Worm (Caenorhabditis elegans) whole organism, L2 larva: ENCODE results near the gene C12D8.9.

Experiments used
- C34F6.9 ChIP-seq: fragments of 150-350 bp; optimal IDR thresholded peaks from 2 replicates; lab custom pipeline; 2014; ENCODE audit warnings: missing biosample characterization, missing genetic modification characterization
- F13H6.1 ChIP-seq: sonication (generic microtip); optimal IDR thresholded peaks from 2 replicates; lab custom pipeline; 2016; ENCODE audit warnings: missing genetic modification characterization, missing compliant biosample characterization
- R02D3.7 ChIP-seq: fragments of 150-350 bp; optimal IDR thresholded peaks from 2 replicates; lab custom pipeline; 2014; ENCODE audit warnings: missing biosample characterization, missing genetic modification characterization
- Y55F3AM.14 ChIP-seq: fragments of 200-800 bp; sonication (Bioruptor generic); optimal IDR thresholded peaks from 2 replicates; lab custom pipeline; 2018; ENCODE audit warnings: mild to moderate bottlenecking, missing genetic modification characterization, missing compliant biosample characterization
- alr-1 ChIP-seq: fragments of 150-350 bp; optimal IDR thresholded peaks from 2 replicates; lab custom pipeline; 2014; ENCODE audit warnings: missing biosample characterization, missing genetic modification characterization
- aly-2 ChIP-seq: fragments of 150-350 bp; optimal IDR thresholded peaks from 2 replicates; lab custom pipeline; 2014; ENCODE audit warnings: missing biosample characterization, missing genetic modification characterization
- ama-1 ChIP-seq: fragments of 150-350 bp; optimal IDR thresholded peaks from 2 replicates; lab custom pipeline; 2018; ENCODE audit warnings: inconsistent platforms
- blmp-1 ChIP-seq: sonication (generic microtip); optimal IDR thresholded peaks from 2 replicates; lab custom pipeline; 2017; ENCODE audit warnings: missing genetic modification characterization, mild to moderate bottlenecking, missing compliant biosample characterization, antibody characterized with exemption, moderate library complexity; ENCODE audit not compliant: insufficient read depth
- ceh-16 ChIP-seq: fragments of 150-350 bp; optimal IDR thresholded peaks from 2 replicates; lab custom pipeline; 2014; ENCODE audit warnings: missing biosample characterization, missing genetic modification characterization
- ceh-82 ChIP-seq: fragments of 150-350 bp; optimal IDR thresholded peaks from 2 replicates; lab custom pipeline; 2014; ENCODE audit warnings: missing biosample characterization, missing genetic modification characterization
- crh-2 ChIP-seq: sonication (generic microtip); optimal IDR thresholded peaks from 2 replicates; lab custom pipeline; 2017; ENCODE audit warnings: missing biosample characterization, missing genetic modification characterization
- egl-27 ChIP-seq: sonication (generic microtip); optimal IDR thresholded peaks from 3 replicates; lab custom pipeline; 2017; ENCODE audit warnings: missing biosample characterization, missing genetic modification reagents, missing genetic modification characterization
- elt-1 ChIP-seq: fragments of 150-350 bp; optimal IDR thresholded peaks from 2 replicates; lab custom pipeline; 2014; ENCODE audit warnings: missing biosample characterization, missing genetic modification characterization
- elt-3 ChIP-seq: sonication (generic microtip); optimal IDR thresholded peaks from 2 replicates; lab custom pipeline; 2017; ENCODE audit warnings: missing biosample characterization, missing genetic modification characterization
- lin-11 ChIP-seq: fragments of 150-350 bp; sonication (generic microtip); optimal IDR thresholded peaks from 2 replicates; lab custom pipeline; 2014; ENCODE audit warnings: missing biosample characterization, missing genetic modification characterization, inconsistent platforms, mixed read lengths
- lin-13 ChIP-seq: fragments of 150-350 bp; optimal IDR thresholded peaks from 2 replicates; lab custom pipeline; 2014; ENCODE audit warnings: missing biosample characterization, missing genetic modification reagents, missing genetic modification characterization
- lin-39 ChIP-seq: fragments of 150-350 bp; optimal IDR thresholded peaks from 2 replicates; lab custom pipeline; 2014; ENCODE audit warnings: missing biosample characterization, missing genetic modification reagents, missing genetic modification characterization
- lsy-2 ChIP-seq, 2 experiments: fragments of 150-350 bp in 1 of 2; sonication (generic microtip) in 1 of 2; optimal IDR thresholded peaks; 2 replicates each; lab custom pipeline; 2014 to 2017; ENCODE audit warnings: missing biosample characterization in 2 of 2, missing genetic modification characterization in 2 of 2
- mab-5 ChIP-seq: fragments of 150-350 bp; optimal IDR thresholded peaks from 2 replicates; lab custom pipeline; 2014; ENCODE audit warnings: missing biosample characterization, missing genetic modification characterization
- nhr-11 ChIP-seq: fragments of 150-350 bp; optimal IDR thresholded peaks from 2 replicates; lab custom pipeline; 2014; ENCODE audit warnings: missing biosample characterization, missing genetic modification characterization
- nhr-12 ChIP-seq: fragments of 150-350 bp; optimal IDR thresholded peaks from 2 replicates; lab custom pipeline; 2014; ENCODE audit warnings: missing biosample characterization, missing genetic modification characterization
- nhr-21 ChIP-seq: fragments of 150-350 bp; optimal IDR thresholded peaks from 2 replicates; lab custom pipeline; 2014; ENCODE audit warnings: missing biosample characterization, missing genetic modification characterization
- nhr-23 ChIP-seq: fragments of 150-350 bp; optimal IDR thresholded peaks from 2 replicates; lab custom pipeline; 2014; ENCODE audit warnings: missing biosample characterization, missing genetic modification reagents, missing genetic modification characterization
- nhr-237 ChIP-seq: fragments of 150-350 bp; optimal IDR thresholded peaks from 2 replicates; lab custom pipeline; 2014; ENCODE audit warnings: missing biosample characterization, missing genetic modification characterization
- nhr-25 ChIP-seq: fragments of 150-350 bp; sonication (generic microtip); optimal IDR thresholded peaks from 3 replicates; lab custom pipeline; 2014; ENCODE audit warnings: missing biosample characterization, missing genetic modification characterization
- nhr-6 ChIP-seq: fragments of 150-350 bp; optimal IDR thresholded peaks from 2 replicates; lab custom pipeline; 2014; ENCODE audit warnings: missing biosample characterization, missing genetic modification characterization
- peb-1 ChIP-seq: fragments of 150-350 bp; optimal IDR thresholded peaks from 2 replicates; lab custom pipeline; 2014; ENCODE audit warnings: missing biosample characterization, missing genetic modification characterization
- skn-1 ChIP-seq: sonication (generic microtip); optimal IDR thresholded peaks from 2 replicates; lab custom pipeline; 2017; ENCODE audit warnings: missing biosample characterization, missing genetic modification characterization
- sma-3 ChIP-seq: sonication (generic microtip); optimal IDR thresholded peaks from 2 replicates; lab custom pipeline; 2016; ENCODE audit warnings: missing genetic modification reagents, missing genetic modification characterization, missing compliant biosample characterization
- sma-9 ChIP-seq, 2 experiments: fragments of 150-350 bp in 1 of 2; sonication (generic microtip) in 1 of 2; optimal IDR thresholded peaks; 2 replicates each; lab custom pipeline; 2014 to 2016; ENCODE audit warnings: missing genetic modification characterization in 2 of 2, mild to moderate bottlenecking in 1 of 2, missing biosample characterization in 1 of 2, missing compliant biosample characterization in 1 of 2, missing genetic modification reagents in 1 of 2, moderate library complexity in 1 of 2
- snpc-4 ChIP-seq: fragments of 150-350 bp; optimal IDR thresholded peaks from 2 replicates; lab custom pipeline; 2014; ENCODE audit warnings: missing biosample characterization, missing genetic modification characterization
- unc-39 ChIP-seq: fragments of 150-350 bp; optimal IDR thresholded peaks from 2 replicates; lab custom pipeline; 2014; ENCODE audit warnings: missing biosample characterization, missing genetic modification characterization
- unc-55 ChIP-seq: fragments of 150-350 bp; sonication (generic microtip); optimal IDR thresholded peaks from 3 replicates; lab custom pipeline; 2014; ENCODE audit warnings: missing biosample characterization, missing genetic modification reagents, missing genetic modification characterization
- zag-1 ChIP-seq: fragments of 150-350 bp; optimal IDR thresholded peaks from 2 replicates; lab custom pipeline; 2014; ENCODE audit warnings: missing biosample characterization, missing genetic modification characterization
- ztf-1 ChIP-seq: fragments of 200-800 bp; sonication (Bioruptor generic); conservative IDR thresholded peaks from 2 replicates; pipeline ENCODE4 v1.3.6; 2022; ENCODE audit warnings: missing genetic modification characterization, missing compliant biosample characterization
- ztf-11 ChIP-seq: sonication (generic microtip); optimal IDR thresholded peaks from 2 replicates; lab custom pipeline; 2017; ENCODE audit warnings: missing biosample characterization, missing genetic modification characterization
- ztf-4 ChIP-seq: fragments of 150-350 bp; optimal IDR thresholded peaks from 2 replicates; lab custom pipeline; 2014; ENCODE audit warnings: missing biosample characterization, missing genetic modification characterization

The C12D8.9 gene

DNA sequence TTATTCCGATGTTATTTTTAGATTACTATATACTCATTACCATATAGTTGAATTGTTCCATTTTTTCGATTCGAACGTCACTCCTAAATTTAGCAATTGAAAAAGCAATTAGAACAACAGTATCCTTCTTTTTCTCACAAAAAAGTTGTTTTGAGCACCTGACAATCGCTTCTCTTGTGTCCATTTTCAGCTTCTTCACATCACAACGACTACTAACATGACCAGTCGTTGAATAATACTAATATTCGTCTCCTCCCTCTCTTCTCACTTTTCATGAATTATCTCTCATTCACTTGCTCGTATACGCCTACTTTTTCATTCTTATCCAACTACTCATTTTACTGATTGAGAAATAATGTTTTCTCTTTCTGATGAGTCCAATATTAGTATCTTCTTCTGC, 26.3 kb downstream of the C12D8.9 start, which contains the start of gene ZK856.14:
ZK856.14 (plus strand) TSS at position 301 of the 400 bp plus-strand sequence.
- TF ChIP-seq nhr-21 (tag; lab: Kevin White, UChicago) (no peak), sma-9 (GFP tag; optimal IDR thresholded peaks at IDR 0.05; lab: Kevin White, UChicago) (no peak), sma-9 (tag; optimal IDR thresholded peaks at IDR 0.05; lab: Kevin White, UChicago) (no peak), unc-55 (no peak), ztf-1 (no peak), nhr-11 (no peak), mab-5 (tag; lab: Kevin White, UChicago) (no peak), zag-1 (no peak), F13H6.1 (tag; lab: Kevin White, UChicago) (no peak), lsy-2 (tag; optimal IDR thresholded peaks at IDR 0.05; lab: Kevin White, UChicago) (no peak), ztf-4 (tag; lab: Kevin White, UChicago) (no peak), nhr-237 (tag; lab: Kevin White, UChicago) (no peak), C34F6.9 (tag; lab: Kevin White, UChicago) (no peak), lin-11 (no peak), R02D3.7 (tag; lab: Kevin White, UChicago) (no peak), nhr-12 (tag; lab: Kevin White, UChicago) (no peak), ceh-16 (no peak), snpc-4 (tag; lab: Kevin White, UChicago) (no peak)

- TF ChIP-seq elt-1 (tag; lab: Kevin White, UChicago) (no peak), unc-39 (no peak), ceh-82 (no peak), ama-1 (lab: Kevin White, UChicago) (no peak), lin-13 (GFP tag; lab: Kevin White, UChicago) (no peak), lin-39 (tag; lab: Kevin White, UChicago) (no peak)
Measured at ce11 chrV:10212627-10213026, 30.4 kb downstream of the C12D8.9 start, which contains the start of gene hpo-40. hpo-40 (plus strand) TSS chrV:10212927.

DNA sequence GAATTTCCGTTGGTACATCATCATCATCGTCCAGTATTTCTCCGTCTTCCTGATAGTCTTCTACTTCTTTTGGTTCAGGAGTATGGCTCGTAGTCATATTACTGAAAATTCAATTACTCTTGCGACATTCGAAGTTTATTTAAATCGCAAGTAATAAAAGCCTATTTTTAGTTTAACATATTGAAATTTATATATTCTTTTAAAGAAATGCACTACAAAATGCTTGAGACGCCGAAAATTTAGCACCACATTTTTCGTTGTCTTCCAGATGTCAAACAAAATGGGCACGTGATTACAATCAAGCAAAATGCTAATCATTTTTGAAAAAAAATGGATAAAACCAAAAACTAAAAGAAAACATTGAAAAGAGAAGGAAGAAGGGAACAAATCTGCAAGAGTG, 31.0 kb downstream of the C12D8.9 start, which contains the start of gene zhit-3:
zhit-3 (minus strand) TSS at position 101 of the 400 bp plus-strand sequence.
- TF ChIP-seq unc-39 = no peak
- TF ChIP-seq ztf-11 = no peak
- no peak for TF ChIP-seq mab-5 (tag; lab: Kevin White, UChicago)
- TF ChIP-seq elt-3 (tag; lab: Kevin White, UChicago) = no peak
- TF ChIP-seq ama-1 (lab: Kevin White, UChicago) = no peak
- no peak for TF ChIP-seq ceh-16
- TF ChIP-seq peb-1 (tag; lab: Kevin White, UChicago) = no peak
- no peak for TF ChIP-seq aly-2 (tag; lab: Kevin White, UChicago)
- TF ChIP-seq lin-39 (tag; lab: Kevin White, UChicago) = no peak
- no peak for TF ChIP-seq ztf-1
- no peak for TF ChIP-seq Y55F3AM.14
- no peak for TF ChIP-seq egl-27 (tag; lab: Kevin White, UChicago)
- TF ChIP-seq nhr-23 (tag; lab: Kevin White, UChicago) = no peak
- no peak for TF ChIP-seq ceh-82
- no peak for TF ChIP-seq nhr-6
- TF ChIP-seq, all 48 proteins: peak for 0

ce11 chrV:10210244-10210643, 32.8 kb downstream of the C12D8.9 start, which contains the start of gene tftc-3:
tftc-3 (minus strand) TSS chrV:10210344.
- no peak for TF ChIP-seq nhr-21 (tag; lab: Kevin White, UChicago)
- TF ChIP-seq sma-9 (GFP tag; optimal IDR thresholded peaks at IDR 0.05; lab: Kevin White, UChicago) = no peak
- no peak for TF ChIP-seq sma-9 (tag; optimal IDR thresholded peaks at IDR 0.05; lab: Kevin White, UChicago)
- no peak for TF ChIP-seq Y55F3AM.14
- TF ChIP-seq alr-1 (tag; lab: Kevin White, UChicago) = no peak
- no peak for TF ChIP-seq lin-11
- TF ChIP-seq nhr-6 = no peak
- no peak for TF ChIP-seq nhr-23 (tag; lab: Kevin White, UChicago)
- TF ChIP-seq elt-3 (tag; lab: Kevin White, UChicago) = no peak
- no peak for TF ChIP-seq aly-2 (tag; lab: Kevin White, UChicago)
- no peak for TF ChIP-seq crh-2 (tag; lab: Kevin White, UChicago)
- no peak for TF ChIP-seq lsy-2 (tag; optimal IDR thresholded peaks at IDR 0.05; lab: Kevin White, UChicago)
- TF ChIP-seq sma-3 = no peak
- no peak for TF ChIP-seq blmp-1 (tag; lab: Kevin White, UChicago)
- no peak for TF ChIP-seq F13H6.1 (tag; lab: Kevin White, UChicago)
- no peak for TF ChIP-seq skn-1 (tag; lab: Kevin White, UChicago)
- no peak for TF ChIP-seq nhr-12 (tag; lab: Kevin White, UChicago)
- no peak for TF ChIP-seq ztf-4 (tag; lab: Kevin White, UChicago)
- TF ChIP-seq ceh-82 = no peak
- TF ChIP-seq ceh-16 = no peak
- TF ChIP-seq nhr-25 (tag; lab: Kevin White, UChicago) = no peak
